Worm (Caenorhabditis elegans): ENCODE results near the gene C31E10.5.
A peak's percentile ranks its signal among the peaks of the same experiment; 100 is the strongest.

DNA sequence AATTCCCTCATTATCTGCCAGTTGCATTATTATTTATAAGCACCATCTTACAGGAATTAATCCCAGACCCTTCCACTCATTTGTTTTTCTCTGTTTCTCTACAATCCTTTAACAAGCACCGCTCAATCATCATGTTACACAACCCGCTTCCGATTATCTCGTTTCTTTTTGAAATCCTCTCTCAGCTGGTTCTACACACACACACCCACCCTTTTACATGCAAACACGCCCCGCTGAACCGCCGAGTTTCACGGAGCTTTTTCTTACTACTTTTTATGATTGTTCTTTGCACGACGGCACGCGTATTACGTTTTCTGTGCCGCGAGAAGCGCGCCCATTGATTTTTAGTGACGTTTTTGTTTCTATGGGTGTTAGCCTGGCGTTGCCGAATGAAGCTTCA, 21.9 kb downstream of the C31E10.5 start:
- no peak for TF ChIP-seq snpc-4 (tag; optimal IDR thresholded peaks at IDR 0.05)
- no peak for TF ChIP-seq aly-2 (tag; optimal IDR thresholded peaks at IDR 0.05)
- TF ChIP-seq zag-1 (tag; optimal IDR thresholded peaks at IDR 0.05) = no peak
- no peak for TF ChIP-seq ama-1 (optimal IDR thresholded peaks at IDR 0.05)
- TF ChIP-seq tbx-2 (tag; optimal IDR thresholded peaks at IDR 0.05) = no peak
- TF ChIP-seq ceh-28 (tag; optimal IDR thresholded peaks at IDR 0.05) = no peak
- no peak for TF ChIP-seq ceh-82 (tag; optimal IDR thresholded peaks at IDR 0.05)
- peak; percentile 80 for TF ChIP-seq lin-39 (tag; optimal IDR thresholded peaks at IDR 0.05)
- TF ChIP-seq elt-2 (tag; optimal IDR thresholded peaks at IDR 0.05) = peak; percentile 13
- no peak for TF ChIP-seq fos-1 (tag; optimal IDR thresholded peaks at IDR 0.05)
- TF ChIP-seq pha-4 (tag; optimal IDR thresholded peaks at IDR 0.05) = peak; percentile 23
- no peak for TF ChIP-seq ZK546.5 (tag; optimal IDR thresholded peaks at IDR 0.05)
- TF ChIP-seq ztf-4 (tag; optimal IDR thresholded peaks at IDR 0.05) = no peak

Measured in whole organism, L3 larva.